Worm (Caenorhabditis elegans): ENCODE data around the gene abce-1.

Gene abce-1

DNA sequence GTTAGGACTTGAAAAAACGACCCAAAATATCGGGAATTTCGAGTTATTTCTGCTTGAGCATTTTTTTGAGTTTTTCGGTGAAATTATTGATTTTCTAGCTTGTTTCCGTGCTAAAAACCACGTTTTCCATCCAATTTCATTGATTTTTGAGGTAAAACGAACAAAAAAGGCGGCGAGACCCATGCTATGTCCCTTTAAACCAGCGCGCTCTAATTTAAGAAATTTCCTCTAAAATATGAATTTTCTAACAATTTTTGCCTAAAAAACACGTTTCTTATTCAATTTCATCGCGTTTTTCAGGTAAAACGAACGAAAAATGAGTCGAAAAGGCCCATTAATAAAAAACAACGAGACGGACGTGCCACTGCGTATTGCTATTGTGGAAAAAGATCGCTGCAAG lies at the start of gene abce-1:
TSS of gene abce-1 (plus strand) at position 301 of the 400 bp plus-strand sequence.
- TF ChIP-seq dao-5 (tag; optimal IDR thresholded peaks at IDR 0.05) (no peak), him-1 (tag; optimal IDR thresholded peaks at IDR 0.05) (no peak), W03F9.2 (tag; optimal IDR thresholded peaks at IDR 0.05) (no peak)

DNA sequence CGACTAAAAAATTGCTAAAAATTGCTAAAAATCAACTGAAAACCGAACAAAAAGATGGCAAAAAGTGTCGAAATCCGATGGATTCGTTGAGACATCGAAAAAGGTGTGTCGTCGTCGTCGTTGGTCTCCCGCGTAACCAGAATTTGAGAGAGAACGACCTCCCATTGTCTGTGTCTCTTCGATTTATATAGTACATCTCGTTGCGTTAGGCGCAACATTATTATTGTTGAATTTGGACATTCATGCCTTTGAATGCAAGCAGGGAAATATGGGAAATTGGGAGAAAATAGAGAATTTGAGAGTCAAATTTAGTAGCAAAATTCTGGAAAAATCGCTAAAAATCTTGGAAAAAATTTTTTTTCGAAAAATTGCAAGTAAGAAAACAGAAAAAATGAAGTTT lies 49.6 kb upstream of the abce-1 start:
- TF ChIP-seq dao-5 (tag; optimal IDR thresholded peaks at IDR 0.05): no peak
- no peak for TF ChIP-seq him-1 (tag; optimal IDR thresholded peaks at IDR 0.05)
- TF ChIP-seq W03F9.2 (tag; optimal IDR thresholded peaks at IDR 0.05): no peak

DNA sequence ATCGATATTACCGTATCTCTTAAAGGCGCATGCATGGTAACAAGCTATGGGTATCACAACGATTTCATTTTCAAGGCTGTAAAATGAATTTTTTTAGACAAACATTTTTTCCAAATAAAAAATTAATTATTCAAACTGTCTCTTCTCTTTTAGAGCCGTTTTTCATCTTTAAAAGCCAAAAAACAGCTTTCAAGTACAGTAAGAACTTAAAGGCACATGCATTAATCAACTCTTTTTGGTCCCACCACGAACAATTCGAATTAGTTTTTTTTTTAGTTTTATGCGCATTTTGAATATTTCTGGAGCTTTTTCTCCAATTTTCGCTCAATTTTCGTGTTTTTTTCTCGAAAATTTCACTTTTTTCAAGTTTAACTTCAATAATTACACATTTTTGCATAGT lies 49.2 kb upstream of the abce-1 start:
- no peak for TF ChIP-seq him-1 (tag; optimal IDR thresholded peaks at IDR 0.05)
- TF ChIP-seq dao-5 (tag; optimal IDR thresholded peaks at IDR 0.05): no peak
- peak; percentile 17 for TF ChIP-seq W03F9.2 (tag; optimal IDR thresholded peaks at IDR 0.05)

DNA sequence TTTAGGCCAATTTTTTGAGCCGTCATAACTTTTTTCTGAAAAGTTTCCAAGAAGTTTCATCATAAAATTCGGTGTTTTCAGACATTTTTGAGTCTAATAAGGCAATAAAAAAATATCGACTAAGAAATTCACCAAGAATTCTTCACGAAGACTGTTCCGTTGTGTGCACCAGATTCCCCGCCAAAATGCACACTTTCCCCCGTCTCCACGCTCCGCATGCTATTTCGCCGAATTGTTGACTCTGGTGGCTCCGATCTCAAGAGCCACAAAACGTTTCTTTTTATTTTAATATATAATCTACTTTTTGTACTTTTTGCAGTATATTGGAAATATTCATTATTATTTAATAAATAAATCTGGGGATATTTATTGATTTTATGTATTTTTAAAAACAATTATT lies 48.1 kb upstream of the abce-1 start:
- TF ChIP-seq him-1 (tag; optimal IDR thresholded peaks at IDR 0.05) (no peak), W03F9.2 (tag; optimal IDR thresholded peaks at IDR 0.05) (no peak), dao-5 (tag; optimal IDR thresholded peaks at IDR 0.05) (no peak)

DNA sequence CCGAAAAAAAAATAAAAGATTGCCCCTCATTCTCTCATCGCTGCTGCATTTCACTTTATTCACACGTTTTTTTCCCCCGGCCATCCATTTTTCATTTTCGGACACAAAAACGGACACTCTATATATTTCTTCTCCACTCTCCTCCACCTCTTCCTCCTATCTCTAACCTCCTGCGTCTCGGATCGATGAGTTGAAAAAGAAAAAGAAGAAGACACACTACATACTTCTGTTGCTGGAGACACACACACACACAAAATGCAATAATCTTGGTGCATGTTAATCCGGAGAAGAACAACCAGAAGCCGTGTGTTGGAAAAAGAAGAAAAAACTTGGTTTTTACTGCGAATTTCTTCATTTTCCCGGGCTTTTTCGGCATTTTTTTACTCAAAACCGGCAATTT lies 47.7 kb upstream of the abce-1 start:
- TF ChIP-seq dao-5 (tag; optimal IDR thresholded peaks at IDR 0.05): no peak
- no peak for TF ChIP-seq W03F9.2 (tag; optimal IDR thresholded peaks at IDR 0.05)
- TF ChIP-seq him-1 (tag; optimal IDR thresholded peaks at IDR 0.05): no peak

DNA sequence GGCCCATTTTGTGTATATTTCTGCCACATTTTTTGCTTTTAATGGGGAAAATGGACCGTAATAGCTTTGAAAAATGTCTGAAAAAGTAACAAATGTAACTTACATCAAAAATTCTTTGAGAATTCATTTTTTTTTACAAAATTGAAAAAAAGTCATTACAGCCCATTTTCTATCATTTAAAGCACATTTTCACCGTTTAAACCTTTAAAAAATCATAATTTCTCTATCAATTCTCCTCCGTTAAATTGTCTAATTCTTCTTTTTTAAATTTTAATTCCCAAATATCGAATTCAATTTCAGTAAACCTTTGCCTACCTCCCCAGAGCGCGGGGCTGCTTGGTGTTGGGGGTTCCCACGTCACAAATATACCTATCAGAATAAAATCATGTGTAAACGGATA lies 46.3 kb upstream of the abce-1 start, which contains the start of gene dhhc-8:
TSS of gene dhhc-8 (plus strand) at position 301 of the 400 bp plus-strand sequence.
- no peak for TF ChIP-seq him-1 (tag; optimal IDR thresholded peaks at IDR 0.05)
- TF ChIP-seq W03F9.2 (tag; optimal IDR thresholded peaks at IDR 0.05): no peak
- no peak for TF ChIP-seq dao-5 (tag; optimal IDR thresholded peaks at IDR 0.05)

DNA sequence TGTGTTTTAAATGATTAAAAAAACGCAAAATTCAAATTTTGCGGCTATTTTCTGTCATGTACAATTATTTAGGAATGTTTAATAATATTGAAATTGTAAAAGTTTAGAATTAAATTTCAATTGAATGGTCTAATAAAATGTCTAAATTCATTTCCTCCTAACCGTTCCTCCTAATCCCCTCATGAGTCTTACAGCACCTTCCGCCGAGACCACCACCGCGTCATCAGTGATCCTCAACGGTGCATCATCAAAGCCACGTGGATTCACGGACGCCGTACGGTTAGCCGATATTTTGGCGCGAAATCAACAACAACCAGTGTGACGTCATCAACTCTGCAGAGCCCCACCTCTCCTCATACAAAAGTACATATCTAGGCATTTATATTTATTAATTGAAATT lies 35.2 kb upstream of the abce-1 start:
- TF ChIP-seq him-1 (tag; optimal IDR thresholded peaks at IDR 0.05) (no peak), dao-5 (tag; optimal IDR thresholded peaks at IDR 0.05) (no peak), W03F9.2 (tag; optimal IDR thresholded peaks at IDR 0.05) (no peak)

DNA sequence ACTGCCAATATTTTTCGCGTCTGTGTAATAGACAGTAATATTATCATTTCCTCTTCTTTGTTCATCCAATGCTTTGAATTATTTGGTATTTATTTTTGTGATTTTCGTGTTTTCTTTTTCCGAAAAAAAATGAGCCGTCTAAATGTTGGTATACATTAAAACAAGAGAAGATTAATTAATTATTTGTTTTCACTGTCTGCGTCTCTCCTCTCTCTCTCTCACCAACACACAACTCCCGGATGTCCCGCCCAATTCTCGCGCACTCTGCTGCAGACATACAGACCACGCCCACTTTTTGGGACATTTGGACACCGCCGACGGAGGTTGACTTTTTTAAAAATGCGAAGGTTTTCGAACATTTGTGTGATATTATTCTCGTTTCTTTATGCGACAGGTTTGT lies 34.1 kb upstream of the abce-1 start, which contains the start of gene zig-8:
TSS of gene zig-8 (plus strand) at position 301 of the 400 bp plus-strand sequence.
- TF ChIP-seq dao-5 (tag; optimal IDR thresholded peaks at IDR 0.05): no peak
- TF ChIP-seq him-1 (tag; optimal IDR thresholded peaks at IDR 0.05): no peak
- no peak for TF ChIP-seq W03F9.2 (tag; optimal IDR thresholded peaks at IDR 0.05)

DNA sequence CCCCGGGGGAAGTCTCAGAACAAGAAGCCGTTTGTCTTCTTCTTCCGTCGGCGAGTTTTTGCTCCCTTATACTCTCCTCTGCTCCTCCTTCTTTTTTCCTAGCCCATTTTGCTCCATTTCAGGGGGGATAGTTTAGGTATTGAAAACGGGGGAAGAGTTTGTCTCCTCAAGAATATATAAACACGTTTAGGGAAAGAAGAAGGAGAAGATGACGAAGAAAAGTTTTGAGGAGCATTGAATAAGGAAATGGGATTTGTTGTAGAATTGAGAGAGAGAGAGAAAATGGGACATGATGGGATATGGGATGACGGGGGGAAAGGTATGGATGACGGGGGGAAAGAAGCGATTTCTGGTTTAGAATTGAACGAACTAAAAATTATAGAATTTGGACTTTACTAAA lies 30.2 kb upstream of the abce-1 start:
- no peak for TF ChIP-seq W03F9.2 (tag; optimal IDR thresholded peaks at IDR 0.05)
- TF ChIP-seq him-1 (tag; optimal IDR thresholded peaks at IDR 0.05): no peak
- no peak for TF ChIP-seq dao-5 (tag; optimal IDR thresholded peaks at IDR 0.05)

DNA sequence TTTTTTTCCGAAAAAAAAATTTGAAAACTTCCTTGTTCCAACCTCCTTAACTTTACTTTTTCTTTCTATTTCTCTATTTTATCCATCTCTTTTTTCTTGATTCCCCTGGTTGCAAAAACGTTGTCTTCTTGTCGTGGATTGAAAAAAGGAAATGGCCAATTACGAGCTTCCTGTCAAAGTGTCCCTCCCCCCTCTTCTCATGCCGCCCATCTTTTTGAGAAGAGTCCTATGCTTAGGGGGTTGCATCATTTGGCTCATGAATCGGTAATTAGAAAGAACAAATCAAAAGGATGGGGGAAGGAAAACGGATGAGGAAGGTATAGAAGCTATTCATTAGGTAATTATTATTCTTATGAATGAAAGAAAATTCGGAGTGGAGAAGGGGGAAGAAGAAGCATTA lies 26.5 kb upstream of the abce-1 start:
- no peak for TF ChIP-seq dao-5 (tag; optimal IDR thresholded peaks at IDR 0.05)
- TF ChIP-seq him-1 (tag; optimal IDR thresholded peaks at IDR 0.05): no peak
- TF ChIP-seq W03F9.2 (tag; optimal IDR thresholded peaks at IDR 0.05): no peak

DNA sequence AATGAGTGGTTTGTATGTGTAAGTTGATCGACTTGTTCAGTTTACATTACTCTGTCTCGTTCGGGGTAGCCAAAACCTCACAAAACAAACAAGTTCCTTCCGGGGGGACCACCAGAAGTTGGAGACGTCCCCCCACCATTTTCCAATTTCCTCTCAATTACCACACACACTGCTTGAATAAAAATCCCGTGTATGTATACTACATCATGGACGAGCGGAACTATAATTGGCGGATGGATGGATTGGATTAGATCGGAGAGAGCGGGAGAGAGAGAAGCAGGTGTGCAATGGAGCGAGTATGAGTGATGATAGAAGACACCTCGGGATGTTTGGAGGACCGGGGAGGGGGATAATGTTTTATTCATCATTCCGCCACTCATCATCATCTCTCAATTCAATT lies 22.4 kb upstream of the abce-1 start:
- TF ChIP-seq him-1 (tag; optimal IDR thresholded peaks at IDR 0.05): no peak
- TF ChIP-seq dao-5 (tag; optimal IDR thresholded peaks at IDR 0.05): no peak
- TF ChIP-seq W03F9.2 (tag; optimal IDR thresholded peaks at IDR 0.05): no peak

DNA sequence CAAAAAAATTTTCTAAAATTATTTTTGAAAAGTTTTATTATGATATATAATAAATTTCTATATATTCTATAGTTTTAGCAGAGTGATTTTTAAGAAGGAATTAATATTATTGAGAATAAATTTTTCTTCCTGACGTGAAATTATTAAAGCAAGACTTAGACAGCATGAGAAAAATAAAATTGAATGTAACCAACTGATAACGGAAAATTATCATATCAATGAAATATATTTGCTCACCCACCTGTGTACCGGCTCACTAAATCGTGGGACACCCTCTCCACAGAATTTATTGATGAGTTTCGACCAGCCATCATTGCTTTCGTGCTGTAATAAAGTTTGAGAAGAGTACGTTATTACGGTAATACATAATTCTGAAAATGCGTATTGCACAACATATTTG lies 14.3 kb upstream of the abce-1 start, which contains the start of gene bre-2:
TSS of gene bre-2 (minus strand) at position 326 of the 400 bp plus-strand sequence.
- TF ChIP-seq him-1 (tag; optimal IDR thresholded peaks at IDR 0.05) (no peak), W03F9.2 (tag; optimal IDR thresholded peaks at IDR 0.05) (no peak), dao-5 (tag; optimal IDR thresholded peaks at IDR 0.05) (no peak)

DNA sequence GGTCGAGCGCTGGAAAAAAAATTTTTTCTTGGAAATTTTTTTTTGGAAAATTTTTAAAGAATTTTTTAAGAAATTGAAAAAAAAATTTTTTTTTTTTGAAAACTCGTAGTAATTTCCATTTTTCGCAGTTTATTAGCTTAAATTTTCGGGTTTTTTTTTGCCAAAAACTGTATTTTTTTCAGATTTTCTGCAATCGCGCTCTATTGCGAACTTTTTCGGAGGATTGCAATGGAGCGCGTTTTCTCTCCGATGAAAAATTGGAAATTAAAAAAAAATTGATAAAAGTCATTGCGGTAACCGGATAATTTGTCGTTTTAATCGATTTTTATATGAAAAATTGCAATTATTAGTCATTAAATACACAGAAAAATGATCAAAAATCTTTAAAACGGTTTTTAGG lies 1.9 kb upstream of the abce-1 start:
- TF ChIP-seq dao-5 (tag; optimal IDR thresholded peaks at IDR 0.05) (no peak), W03F9.2 (tag; optimal IDR thresholded peaks at IDR 0.05) (no peak), him-1 (tag; optimal IDR thresholded peaks at IDR 0.05) (no peak)

DNA sequence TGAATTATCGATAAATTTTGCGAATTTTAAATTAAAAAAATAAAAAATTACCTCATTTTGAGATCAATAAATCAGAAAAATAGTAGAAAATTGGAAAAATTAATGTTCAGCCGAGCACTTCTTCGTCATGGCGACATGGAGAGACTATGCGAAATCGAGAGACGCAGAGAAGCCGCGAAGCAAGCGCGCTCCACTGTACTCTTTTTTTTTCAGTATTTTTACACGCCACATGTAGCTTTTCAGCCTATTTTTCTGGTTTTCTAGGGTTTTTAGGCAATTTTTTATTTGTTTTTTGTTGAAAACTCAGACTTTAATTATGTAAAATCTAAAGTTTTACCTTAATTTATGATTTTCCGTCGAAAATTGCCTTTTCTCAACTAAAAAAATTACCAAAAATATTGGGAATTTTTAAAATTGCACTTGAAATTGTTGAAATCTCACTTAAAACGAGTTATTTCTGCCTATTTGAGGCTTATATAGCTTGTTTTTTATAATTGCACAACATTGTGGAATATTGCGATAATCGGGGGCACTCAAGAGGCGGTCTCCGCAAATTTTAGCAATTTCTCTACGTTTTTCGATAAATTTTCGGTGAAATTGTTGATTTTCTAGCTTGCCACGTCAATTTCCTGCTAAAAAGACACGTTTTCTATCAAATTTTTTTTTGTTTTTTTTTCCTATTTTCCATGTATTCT lies 773 bp upstream of the abce-1 start, which contains the start of gene Y39E4B.10:
TSS of gene Y39E4B.10 (minus strand) at position 162 of the 695 bp plus-strand sequence.
- TF ChIP-seq W03F9.2 (tag; optimal IDR thresholded peaks at IDR 0.05) (peak; percentile 26), dao-5 (tag; optimal IDR thresholded peaks at IDR 0.05) (no peak)

DNA sequence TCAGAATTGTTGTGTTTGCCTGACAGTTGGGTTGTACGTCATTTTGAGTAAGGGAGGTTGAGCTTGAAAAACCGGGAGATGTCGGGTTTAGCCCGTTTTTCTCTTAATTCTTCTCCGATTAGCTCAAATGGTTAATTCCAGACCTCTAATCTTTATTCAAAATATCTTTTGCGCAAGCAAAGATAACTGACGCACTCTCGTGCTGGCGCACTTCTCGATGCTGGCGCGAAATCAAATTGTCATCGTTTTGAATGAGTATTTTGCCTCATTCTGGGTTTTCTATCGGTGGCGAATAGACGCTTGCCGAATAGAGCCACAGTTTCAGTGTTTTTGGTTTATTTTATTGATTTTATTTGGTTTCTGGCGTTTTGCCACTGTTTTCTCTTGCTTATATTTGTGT lies 7.0 kb downstream of the abce-1 start:
- TF ChIP-seq him-1 (tag; optimal IDR thresholded peaks at IDR 0.05): no peak
- no peak for TF ChIP-seq dao-5 (tag; optimal IDR thresholded peaks at IDR 0.05)
- TF ChIP-seq W03F9.2 (tag; optimal IDR thresholded peaks at IDR 0.05): no peak

Measured in whole organism, L4/young adult.